Fruit fly (Drosophila melanogaster) whole organism: ENCODE data around the gene CG42680.

Experiments used
- CG8478 ChIP-seq: fragments of >200 bp; optimal IDR thresholded peaks from 2 replicates; lab custom pipeline; 2018; ENCODE audit warnings: inconsistent platforms
- Dll ChIP-seq: fragments of >200 bp; optimal IDR thresholded peaks from 2 replicates; lab custom pipeline; 2017
- EcR ChIP-seq, 2 experiments: fragments of >200 bp; optimal IDR thresholded peaks; 2 replicates each; lab custom pipeline; 2017; ENCODE audit warnings: missing biosample characterization in 2 of 2, missing genetic modification characterization in 2 of 2, missing genetic modification reagents in 2 of 2
- pan ChIP-seq: fragments of >200 bp; optimal IDR thresholded peaks from 2 replicates; lab custom pipeline; 2017
- psq ChIP-seq: fragments of >200 bp; optimal IDR thresholded peaks from 2 replicates; lab custom pipeline; 2017
- usp ChIP-seq: fragments of >200 bp; optimal IDR thresholded peaks from 2 replicates; lab custom pipeline; 2017; ENCODE audit warnings: missing biosample characterization, missing genetic modification characterization, mixed read lengths

CG42680 gene

dm6 chr2L:14588134-14588533 lies at the start of gene CG42680:
TSS of gene CG42680 (minus strand) at chr2L:14588234.
- TF ChIP-seq CG8478 (lab: Kevin White, UChicago) (no peak), EcR (GFP tag; optimal IDR thresholded peaks at IDR 0.05; lab: Kevin White, UChicago) (no peak), psq (no peak), pan (lab: Kevin White, UChicago) (no peak), Dll (lab: Kevin White, UChicago) (no peak), usp (GFP tag; lab: Kevin White, UChicago) (no peak)

dm6 chr2L:14634986-14635385 lies 47.0 kb upstream of the CG42680 start:
- TF ChIP-seq EcR (GFP tag; optimal IDR thresholded peaks at IDR 0.05; lab: Kevin White, UChicago) (no peak), Dll (lab: Kevin White, UChicago) (no peak), usp (GFP tag; lab: Kevin White, UChicago) (no peak), psq (no peak), pan (lab: Kevin White, UChicago) (no peak), CG8478 (lab: Kevin White, UChicago) (no peak)

- TF ChIP-seq EcR (GFP tag; optimal IDR thresholded peaks at IDR 0.05; lab: Kevin White, UChicago), result peak in 1 of 2 experiments; percentile 53
- no peak for TF ChIP-seq pan (lab: Kevin White, UChicago)
- TF ChIP-seq Dll (lab: Kevin White, UChicago), result no peak
- TF ChIP-seq psq, result no peak
Observed at dm6 chr2L:14632799-14633198, 44.8 kb upstream of the CG42680 start.

dm6 chr2L:14630988-14631723 lies 43.1 kb upstream of the CG42680 start:
- no peak for TF ChIP-seq pan (lab: Kevin White, UChicago)
- no peak for TF ChIP-seq psq
- TF ChIP-seq usp (GFP tag; lab: Kevin White, UChicago), result no peak
- no peak for TF ChIP-seq EcR (GFP tag; optimal IDR thresholded peaks at IDR 0.05; lab: Kevin White, UChicago)
- TF ChIP-seq CG8478 (lab: Kevin White, UChicago), result no peak
- TF ChIP-seq Dll (lab: Kevin White, UChicago), result no peak

- no peak for TF ChIP-seq CG8478 (lab: Kevin White, UChicago)
- no peak for TF ChIP-seq EcR (GFP tag; optimal IDR thresholded peaks at IDR 0.05; lab: Kevin White, UChicago)
- TF ChIP-seq Dll (lab: Kevin White, UChicago), result no peak
- TF ChIP-seq usp (GFP tag; lab: Kevin White, UChicago), result no peak
- no peak for TF ChIP-seq pan (lab: Kevin White, UChicago)
Observed at dm6 chr2L:14628766-14629165, 40.7 kb upstream of the CG42680 start.

dm6 chr2L:14627129-14627528 lies 39.1 kb upstream of the CG42680 start:
- TF ChIP-seq pan (lab: Kevin White, UChicago), result no peak
- TF ChIP-seq usp (GFP tag; lab: Kevin White, UChicago), result no peak
- no peak for TF ChIP-seq EcR (GFP tag; optimal IDR thresholded peaks at IDR 0.05; lab: Kevin White, UChicago)
- no peak for TF ChIP-seq psq
- no peak for TF ChIP-seq Dll (lab: Kevin White, UChicago)
- TF ChIP-seq CG8478 (lab: Kevin White, UChicago), result no peak

- no peak for TF ChIP-seq psq
- no peak for TF ChIP-seq EcR (GFP tag; optimal IDR thresholded peaks at IDR 0.05; lab: Kevin White, UChicago)
- no peak for TF ChIP-seq Dll (lab: Kevin White, UChicago)
- TF ChIP-seq CG8478 (lab: Kevin White, UChicago), result no peak
- TF ChIP-seq usp (GFP tag; lab: Kevin White, UChicago), result no peak
- no peak for TF ChIP-seq pan (lab: Kevin White, UChicago)
Observed at dm6 chr2L:14624614-14625013, 36.6 kb upstream of the CG42680 start.

- TF ChIP-seq Dll (lab: Kevin White, UChicago) (no peak), CG8478 (lab: Kevin White, UChicago) (no peak), pan (lab: Kevin White, UChicago) (no peak), usp (GFP tag; lab: Kevin White, UChicago) (no peak), psq (no peak), EcR (GFP tag; optimal IDR thresholded peaks at IDR 0.05; lab: Kevin White, UChicago) (no peak)
Observed at dm6 chr2L:14623854-14624253, 35.8 kb upstream of the CG42680 start.

- TF ChIP-seq CG8478 (lab: Kevin White, UChicago) (no peak), psq (no peak), Dll (lab: Kevin White, UChicago) (no peak), usp (GFP tag; lab: Kevin White, UChicago) (no peak), EcR (GFP tag; optimal IDR thresholded peaks at IDR 0.05; lab: Kevin White, UChicago) (no peak), pan (lab: Kevin White, UChicago) (no peak)
Observed at dm6 chr2L:14622182-14622581, 34.1 kb upstream of the CG42680 start.

- no peak for TF ChIP-seq psq
Observed at dm6 chr2L:14619602-14620001, 31.6 kb upstream of the CG42680 start.

- TF ChIP-seq CG8478 (lab: Kevin White, UChicago), result no peak
- TF ChIP-seq usp (GFP tag; lab: Kevin White, UChicago), result no peak
- no peak for TF ChIP-seq psq
- no peak for TF ChIP-seq pan (lab: Kevin White, UChicago)
- no peak for TF ChIP-seq EcR (GFP tag; optimal IDR thresholded peaks at IDR 0.05; lab: Kevin White, UChicago)
- no peak for TF ChIP-seq Dll (lab: Kevin White, UChicago)
Observed at dm6 chr2L:14615749-14616348, 27.8 kb upstream of the CG42680 start.
